Worm (Caenorhabditis elegans): ENCODE results near the gene F35H8.4.

The F35H8.4 gene

ce11 chrII:9576707-9577106, 16.9 kb upstream of the F35H8.4 start:
- TF ChIP-seq ceh-18 (tag; optimal IDR thresholded peaks at IDR 0.05): no peak
- no peak for TF ChIP-seq unc-86 (tag; optimal IDR thresholded peaks at IDR 0.05)
- TF ChIP-seq nfya-1 (tag; optimal IDR thresholded peaks at IDR 0.05): no peak
- no peak for TF ChIP-seq odd-2 (tag; optimal IDR thresholded peaks at IDR 0.05)
- TF ChIP-seq pax-1 (tag; optimal IDR thresholded peaks at IDR 0.05): no peak
- TF ChIP-seq ztf-16 (tag; optimal IDR thresholded peaks at IDR 0.05): no peak
- no peak for TF ChIP-seq gmeb-2 (tag; optimal IDR thresholded peaks at IDR 0.05)
- no peak for TF ChIP-seq lin-11 (tag; optimal IDR thresholded peaks at IDR 0.05)
- TF ChIP-seq nhr-232 (tag; optimal IDR thresholded peaks at IDR 0.05): no peak
- TF ChIP-seq fkh-6 (tag; optimal IDR thresholded peaks at IDR 0.05): no peak
- no peak for TF ChIP-seq eyg-1 (tag; optimal IDR thresholded peaks at IDR 0.05)
- TF ChIP-seq unc-55 (GFP tag; optimal IDR thresholded peaks at IDR 0.05): no peak
- no peak for TF ChIP-seq pha-4 (tag; optimal IDR thresholded peaks at IDR 0.05)
- no peak for TF ChIP-seq tbx-2 (tag; optimal IDR thresholded peaks at IDR 0.05)

DNA sequence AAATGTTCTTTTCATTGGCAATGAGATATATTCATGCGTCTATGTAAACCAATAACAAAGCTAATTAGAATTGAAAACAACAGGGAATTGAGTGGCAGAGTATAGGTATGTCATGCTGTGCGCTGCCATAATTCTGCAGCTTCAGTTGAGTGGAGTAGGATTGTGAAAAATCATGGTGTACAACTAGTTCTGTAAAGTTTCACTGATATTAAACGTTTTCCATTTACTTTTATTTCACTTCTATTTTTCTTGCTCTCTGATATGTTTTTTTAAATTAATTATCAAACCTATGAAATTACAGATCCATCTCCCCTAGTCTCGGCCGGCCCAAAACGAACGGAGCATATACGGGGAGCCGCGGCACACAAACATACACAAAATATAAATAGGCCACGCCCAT, 15.8 kb upstream of the F35H8.4 start, which contains the start of gene exc-7:
Gene exc-7, plus strand, starts transcription at position 301 of the 400 bp plus-strand sequence.
- TF ChIP-seq pha-2 (tag; optimal IDR thresholded peaks at IDR 0.05) (no peak), tbx-2 (tag; optimal IDR thresholded peaks at IDR 0.05) (no peak), ceh-14 (tag; optimal IDR thresholded peaks at IDR 0.05) (no peak), K02D7.2 (tag; optimal IDR thresholded peaks at IDR 0.05) (no peak), sdc-2 (tag; optimal IDR thresholded peaks at IDR 0.05) (no peak), odd-2 (tag; optimal IDR thresholded peaks at IDR 0.05) (no peak), ztf-16 (tag; optimal IDR thresholded peaks at IDR 0.05) (no peak), hlh-15 (tag; optimal IDR thresholded peaks at IDR 0.05) (no peak), pqm-1 (tag; optimal IDR thresholded peaks at IDR 0.05) (no peak), mec-3 (tag; optimal IDR thresholded peaks at IDR 0.05; ENCODE audit: borderline replicate concordance) (no peak), ceh-22 (tag; optimal IDR thresholded peaks at IDR 0.05) (no peak), gmeb-2 (tag; optimal IDR thresholded peaks at IDR 0.05) (no peak), madf-2 (tag; optimal IDR thresholded peaks at IDR 0.05) (no peak), ama-1 (optimal IDR thresholded peaks at IDR 0.05) (no peak)

ce11 chrII:9574406-9574805, 14.6 kb upstream of the F35H8.4 start:
- TF ChIP-seq nfya-1 (tag; optimal IDR thresholded peaks at IDR 0.05) (peak; percentile 13), ceh-31 (tag; optimal IDR thresholded peaks at IDR 0.05) (peak; percentile 90), ceh-2 (tag; optimal IDR thresholded peaks at IDR 0.05) (no peak), sox-2 (GFP tag; IDR thresholded peaks at IDR 0.05) (peak; percentile 81), pat-9 (tag; optimal IDR thresholded peaks at IDR 0.05) (no peak), ref-2 (tag; optimal IDR thresholded peaks at IDR 0.05) (peak; percentile 60), pqm-1 (tag; optimal IDR thresholded peaks at IDR 0.05) (no peak), ceh-22 (tag; optimal IDR thresholded peaks at IDR 0.05) (no peak), eyg-1 (tag; optimal IDR thresholded peaks at IDR 0.05) (no peak), odd-2 (tag; optimal IDR thresholded peaks at IDR 0.05) (no peak), ceh-48 (tag; optimal IDR thresholded peaks at IDR 0.05) (no peak), gmeb-2 (tag; optimal IDR thresholded peaks at IDR 0.05) (no peak), pros-1 (tag; optimal IDR thresholded peaks at IDR 0.05) (peak; percentile 81), tbx-2 (tag; optimal IDR thresholded peaks at IDR 0.05) (peak; percentile 8), hlh-6 (tag; optimal IDR thresholded peaks at IDR 0.05) (no peak)

DNA sequence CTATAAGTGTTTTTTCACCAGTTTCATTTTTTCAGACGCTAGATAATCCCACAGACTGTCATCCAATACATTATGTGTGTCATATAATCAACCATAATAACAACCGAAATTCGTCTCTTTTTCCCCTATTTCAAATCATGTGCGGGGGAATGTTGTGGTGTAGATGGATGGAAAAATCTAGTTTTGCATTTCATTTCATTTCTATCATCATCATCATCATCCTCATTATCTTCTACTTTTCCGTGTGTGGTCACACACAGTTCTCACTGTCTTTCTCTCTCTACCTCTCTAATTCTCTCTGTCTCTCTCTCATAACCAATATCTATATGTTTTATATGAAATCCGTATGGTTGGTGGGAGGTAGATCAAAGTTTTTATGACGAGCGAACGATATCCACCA, 13.6 kb upstream of the F35H8.4 start:
- peak; percentile 20 for TF ChIP-seq nfya-1 (tag; optimal IDR thresholded peaks at IDR 0.05)
- TF ChIP-seq odd-2 (tag; optimal IDR thresholded peaks at IDR 0.05): no peak
- TF ChIP-seq ceh-31 (tag; optimal IDR thresholded peaks at IDR 0.05): peak; percentile 7

DNA sequence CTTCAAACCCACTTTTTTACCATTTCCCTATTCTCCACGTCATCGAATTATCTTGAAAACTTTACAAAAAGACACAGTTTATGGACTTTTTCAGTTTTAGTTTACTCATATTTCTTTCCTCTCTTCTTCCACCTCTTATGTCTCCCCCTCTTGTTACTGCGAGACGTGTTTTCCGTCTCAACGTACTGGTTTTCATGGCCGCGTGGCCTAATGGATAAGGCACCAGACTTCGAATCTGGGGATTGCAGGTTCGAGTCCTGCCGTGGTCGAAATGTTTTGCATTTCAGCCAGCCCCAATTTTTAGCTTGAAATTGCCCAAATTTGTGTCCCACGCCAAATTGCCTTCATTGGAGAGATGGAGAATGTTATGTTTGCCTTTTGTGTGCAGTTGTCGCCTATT, 6.2 kb upstream of the F35H8.4 start:
- peak; percentile 88 for TF ChIP-seq ceh-6 (GFP tag; optimal IDR thresholded peaks at IDR 0.05)
- peak; percentile 91 for TF ChIP-seq elt-2 (tag; optimal IDR thresholded peaks at IDR 0.05)
- peak; percentile 74 for TF ChIP-seq ceh-9 (tag; optimal IDR thresholded peaks at IDR 0.05)
- peak; percentile 73 for TF ChIP-seq hlh-13 (GFP tag; optimal IDR thresholded peaks at IDR 0.05)
- peak; percentile 68 for TF ChIP-seq ztf-16 (tag; optimal IDR thresholded peaks at IDR 0.05)
- peak; percentile 67 for TF ChIP-seq tbx-2 (tag; optimal IDR thresholded peaks at IDR 0.05)
- TF ChIP-seq ceh-34 (tag; optimal IDR thresholded peaks at IDR 0.05): peak; percentile 80
- peak; percentile 45 for TF ChIP-seq tbx-7 (tag; optimal IDR thresholded peaks at IDR 0.05)
- TF ChIP-seq sox-4 (tag; optimal IDR thresholded peaks at IDR 0.05): peak; percentile 89
- TF ChIP-seq sox-2 (GFP tag; IDR thresholded peaks at IDR 0.05): peak; percentile 76
- TF ChIP-seq dmd-4 (tag; optimal IDR thresholded peaks at IDR 0.05; ENCODE audit: borderline replicate concordance): peak; percentile 42
- no peak for TF ChIP-seq odd-2 (tag; optimal IDR thresholded peaks at IDR 0.05)
- TF ChIP-seq pros-1 (tag; optimal IDR thresholded peaks at IDR 0.05): no peak
- TF ChIP-seq ceh-45 (GFP tag; IDR thresholded peaks at IDR 0.05): peak; percentile 83
- peak; percentile 91 for TF ChIP-seq ceh-19 (GFP tag; optimal IDR thresholded peaks at IDR 0.05)
- peak; percentile 77 for TF ChIP-seq hlh-15 (tag; optimal IDR thresholded peaks at IDR 0.05)
- TF ChIP-seq pha-4 (tag; optimal IDR thresholded peaks at IDR 0.05): no peak
- TF ChIP-seq fkh-6 (tag; optimal IDR thresholded peaks at IDR 0.05): peak; percentile 88
- TF ChIP-seq gmeb-2 (tag; optimal IDR thresholded peaks at IDR 0.05): peak; percentile 81
- TF ChIP-seq C38D4.7 (GFP tag; optimal IDR thresholded peaks at IDR 0.05): peak; percentile 84
- TF ChIP-seq syd-9 (tag; optimal IDR thresholded peaks at IDR 0.05): peak; percentile 86
